Fruit fly (Drosophila melanogaster): ENCODE data around the gene CG45095.

CG45095 gene

dm6 chr3R:25056016-25056415, 46.3 kb upstream of the CG45095 start, which contains the start of the genes CG31111 and stac (continued):
- TF ChIP-seq her (GFP tag; optimal IDR thresholded peaks at IDR 0.05): no peak
- TF ChIP-seq cato (GFP tag; optimal IDR thresholded peaks at IDR 0.05; ENCODE audit: borderline replicate concordance): no peak
- TF ChIP-seq CG1647 (GFP tag; optimal IDR thresholded peaks at IDR 0.05): no peak
- TF ChIP-seq Scr (GFP tag; IDR thresholded peaks at IDR 0.05; ENCODE audit: partially characterized antibody): peak; percentile 37
- no peak for TF ChIP-seq CG10431 (GFP tag; optimal IDR thresholded peaks at IDR 0.05)
- no peak for TF ChIP-seq HmgZ (tag; optimal IDR thresholded peaks at IDR 0.05)
- TF ChIP-seq Fer1 (GFP tag; optimal IDR thresholded peaks at IDR 0.05): peak; percentile 51
- peak; percentile 29 for TF ChIP-seq exex (tag; optimal IDR thresholded peaks at IDR 0.05)
- peak; percentile 40 for TF ChIP-seq Ets97D (GFP tag; optimal IDR thresholded peaks at IDR 0.05)
- no peak for TF ChIP-seq Sox100B (GFP tag; optimal IDR thresholded peaks at IDR 0.05)
- TF ChIP-seq grau (tag; optimal IDR thresholded peaks at IDR 0.05): peak; percentile 14
- TF ChIP-seq Atf3 (GFP tag; optimal IDR thresholded peaks at IDR 0.05): no peak
- no peak for TF ChIP-seq corto (GFP tag; optimal IDR thresholded peaks at IDR 0.05)
- TF ChIP-seq pfk (GFP tag; optimal IDR thresholded peaks at IDR 0.05): peak; percentile 44
- TF ChIP-seq CG12769 (tag; optimal IDR thresholded peaks at IDR 0.05): no peak
- TF ChIP-seq CG9797 (GFP tag; optimal IDR thresholded peaks at IDR 0.05): peak; percentile 46
- peak; percentile 98 for TF ChIP-seq CG2116 (GFP tag; optimal IDR thresholded peaks at IDR 0.05)
- TF ChIP-seq CG1603 (tag; optimal IDR thresholded peaks at IDR 0.05): peak; percentile 24
- TF ChIP-seq HLH4C (GFP tag; IDR thresholded peaks at IDR 0.05; ENCODE audit: partially characterized antibody): no peak
- no peak for TF ChIP-seq CG16863 (GFP tag; optimal IDR thresholded peaks at IDR 0.05)
- no peak for TF ChIP-seq CHES-1-like (GFP tag; optimal IDR thresholded peaks at IDR 0.05)
- peak; percentile 14 for TF ChIP-seq sug (tag; optimal IDR thresholded peaks at IDR 0.05)
- no peak for TF ChIP-seq fu2 (GFP tag; optimal IDR thresholded peaks at IDR 0.05)
- TF ChIP-seq PHDP (tag; optimal IDR thresholded peaks at IDR 0.05): peak; percentile 20
- peak; percentile 76 for TF ChIP-seq CG30020 (tag; optimal IDR thresholded peaks at IDR 0.05)
- TF ChIP-seq Doc2 (GFP tag; IDR thresholded peaks at IDR 0.05): no peak
- TF ChIP-seq CG17829 (tag; optimal IDR thresholded peaks at IDR 0.05): no peak
- peak; percentile 19 for TF ChIP-seq CG17385 (GFP tag; optimal IDR thresholded peaks at IDR 0.05)
- TF ChIP-seq sens (GFP tag): peak; percentile 53
- no peak for TF ChIP-seq cwo (GFP tag; optimal IDR thresholded peaks at IDR 0.05)
- TF ChIP-seq CG8765 (GFP tag; IDR thresholded peaks at IDR 0.05): no peak
- TF ChIP-seq Sry-δ (GFP tag; optimal IDR thresholded peaks at IDR 0.05): peak; percentile 4
- TF ChIP-seq CG6689 (GFP tag; IDR thresholded peaks at IDR 0.05): no peak
- TF ChIP-seq Eip74EF (GFP tag; optimal IDR thresholded peaks at IDR 0.05): peak in 1 of 2 experiments; percentile 10
- TF ChIP-seq Fer2 (tag; optimal IDR thresholded peaks at IDR 0.05): no peak
- TF ChIP-seq sd (tag; optimal IDR thresholded peaks at IDR 0.05): peak; percentile 14
- peak; percentile 38 for TF ChIP-seq YL-1 (GFP tag; optimal IDR thresholded peaks at IDR 0.05)
- no peak for TF ChIP-seq nmo (GFP tag; optimal IDR thresholded peaks at IDR 0.05)

DNA sequence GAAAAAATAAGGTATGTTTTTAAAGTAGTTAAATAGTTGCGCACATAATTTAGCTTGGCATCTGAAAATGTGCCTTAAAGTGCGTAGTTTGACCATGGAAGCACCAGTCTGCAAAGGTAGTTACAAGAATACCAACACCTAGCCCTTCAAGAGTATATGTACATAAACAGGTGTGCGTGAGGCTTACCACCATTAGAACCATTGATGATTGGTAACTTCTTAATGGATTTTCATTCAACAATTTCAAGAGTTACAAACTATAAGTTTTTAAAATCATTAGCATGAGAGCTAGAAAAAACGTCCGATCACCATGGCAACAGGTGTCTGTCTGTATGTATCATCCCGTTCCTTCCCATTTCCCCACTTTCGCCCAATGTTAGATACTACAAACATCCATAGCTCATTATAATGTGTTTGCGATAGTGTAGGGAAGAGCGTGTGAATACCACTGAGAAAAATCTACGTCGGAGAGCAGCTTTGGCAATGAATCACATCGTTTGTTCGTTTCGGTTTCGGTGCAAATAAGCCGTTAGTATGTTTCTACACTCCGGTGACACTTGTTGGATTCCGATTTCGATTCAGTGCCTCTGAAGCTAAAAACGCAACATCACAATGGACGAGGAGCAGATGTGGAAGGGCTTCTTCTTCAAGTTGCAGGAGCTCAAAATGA, 45.7 kb upstream of the CG45095 start:
- TF ChIP-seq Antp (GFP tag; optimal IDR thresholded peaks at IDR 0.05) (no peak), CG2678 (tag; optimal IDR thresholded peaks at IDR 0.05) (no peak), CG34376 (GFP tag; optimal IDR thresholded peaks at IDR 0.05) (peak; percentile 14), Hr39 (optimal IDR thresholded peaks at IDR 0.05) (no peak), Hey (tag; optimal IDR thresholded peaks at IDR 0.05) (no peak), ci (GFP tag; IDR thresholded peaks at IDR 0.05) (0 out of 3 replicates have a peak, but pooled peaks have one; percentile 13), CG4820 (GFP tag; optimal IDR thresholded peaks at IDR 0.05) (no peak), prd (optimal IDR thresholded peaks at IDR 0.05) (no peak), prd (GFP tag; IDR thresholded peaks at IDR 0.05) (no peak), Hr3 (GFP tag; optimal IDR thresholded peaks at IDR 0.05) (no peak), CG5953 (GFP tag; IDR thresholded peaks at IDR 0.05) (no peak), CG18262 (tag; optimal IDR thresholded peaks at IDR 0.05) (no peak), Gug (GFP tag; IDR thresholded peaks at IDR 0.05) (no peak), CG10321 (GFP tag; IDR thresholded peaks at IDR 0.05) (no peak), CG12942 (GFP tag; optimal IDR thresholded peaks at IDR 0.05) (no peak)

Data from whole organism, embryonic.